Fruit fly (Drosophila melanogaster) Kc167 (cell line): ENCODE data around the gene caps.

Source experiments
- Myc ChIP-seq: fragments of >200 bp; optimal IDR thresholded peaks from 2 replicates; lab custom pipeline; 2017; ENCODE audit warnings: missing external identifiers
- Sin3A ChIP-seq: fragments of >200 bp; optimal IDR thresholded peaks from 2 replicates; lab custom pipeline; 2018; ENCODE audit warnings: missing external identifiers
- h ChIP-seq: fragments of >200 bp; optimal IDR thresholded peaks from 3 replicates; lab custom pipeline; 2018; ENCODE audit warnings: missing external identifiers
- insv ChIP-seq: fragments of >200 bp; optimal IDR thresholded peaks from 3 replicates; lab custom pipeline; 2018; ENCODE audit warnings: missing external identifiers
- psq ChIP-seq: fragments of >200 bp; optimal IDR thresholded peaks from 2 replicates; lab custom pipeline; 2017; ENCODE audit warnings: missing external identifiers
- ttk ChIP-seq: sonication (Bioruptor generic); optimal IDR thresholded peaks from 2 replicates; lab custom pipeline; 2017; ENCODE audit warnings: missing external identifiers

caps gene

dm6 chr3L:13228502-13228941 lies at the start of gene caps:
Gene caps, plus strand, starts transcription at chr3L:13228692.
- no peak for TF ChIP-seq h (lab: Kevin White, UChicago)
- no peak for TF ChIP-seq psq
- TF ChIP-seq ttk (lab: Kevin White, UChicago), result no peak
- TF ChIP-seq Sin3A, result no peak
- no peak for TF ChIP-seq Myc
- TF ChIP-seq insv (lab: Kevin White, UChicago), result no peak

DNA sequence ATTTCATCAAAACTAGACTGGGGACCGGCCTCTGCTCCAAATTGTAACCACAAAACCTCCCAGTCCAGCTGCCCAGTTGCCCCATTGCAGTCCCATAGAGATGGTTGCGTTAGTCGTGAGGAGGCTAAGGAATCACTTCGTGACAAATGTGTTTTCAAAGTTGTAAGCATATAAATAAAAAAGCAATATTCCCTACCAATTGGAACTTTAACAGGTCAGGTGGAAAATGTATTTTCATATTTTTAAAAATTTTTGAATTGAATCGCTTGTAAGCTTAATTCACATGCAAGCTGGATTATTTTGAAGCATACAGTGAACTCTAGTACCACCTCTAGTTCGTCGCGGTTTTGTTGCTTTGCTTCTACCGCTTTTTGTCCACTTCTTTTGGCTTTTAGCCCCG lies 48.2 kb upstream of the caps start:
- TF ChIP-seq h (lab: Kevin White, UChicago) (no peak), psq (no peak), insv (lab: Kevin White, UChicago) (no peak), ttk (lab: Kevin White, UChicago) (no peak), Sin3A (no peak), Myc (no peak)

DNA sequence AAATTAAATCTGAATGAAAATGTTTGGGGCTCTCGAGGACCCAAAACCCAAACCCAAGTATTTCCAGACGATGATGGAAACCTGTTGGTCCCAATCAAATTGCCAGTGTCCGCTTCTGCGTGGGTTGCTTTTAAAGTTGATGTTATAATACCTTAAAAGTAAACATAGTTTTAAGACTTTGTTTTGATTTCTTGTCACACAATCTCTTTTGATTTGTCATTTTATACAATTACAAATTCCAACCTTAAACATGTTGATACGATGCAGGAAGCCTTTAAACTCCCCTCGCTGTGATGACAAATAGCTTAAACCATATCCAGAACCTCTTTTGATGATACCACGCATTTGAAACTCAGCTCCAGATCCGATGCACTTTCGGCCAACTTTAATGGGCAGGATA lies 46.2 kb upstream of the caps start:
- TF ChIP-seq Myc (no peak), insv (lab: Kevin White, UChicago) (no peak), ttk (lab: Kevin White, UChicago) (no peak), h (lab: Kevin White, UChicago) (no peak), psq (no peak)

DNA sequence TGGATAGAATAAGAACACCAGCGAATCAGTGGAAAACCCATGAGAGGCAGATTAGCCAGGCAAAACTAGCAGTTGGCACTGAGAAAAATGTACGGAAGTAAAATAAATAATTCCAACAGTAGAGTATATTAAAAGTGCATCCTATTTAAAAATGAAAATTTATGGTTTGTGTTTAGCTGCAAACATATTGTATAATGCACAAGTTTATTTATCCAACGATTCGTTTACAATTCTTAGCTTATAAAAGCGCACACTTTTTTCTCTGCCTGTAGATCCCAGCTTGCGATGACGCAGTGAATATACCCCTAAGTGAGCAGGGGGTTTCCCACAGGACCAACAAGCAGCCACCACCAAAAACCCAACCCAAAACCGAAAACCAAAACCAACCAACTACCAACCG lies 39.2 kb upstream of the caps start:
- TF ChIP-seq Sin3A (no peak), h (lab: Kevin White, UChicago) (no peak), insv (lab: Kevin White, UChicago) (no peak), psq (no peak), Myc (no peak), ttk (lab: Kevin White, UChicago) (no peak)

dm6 chr3L:13196237-13196636 lies 32.3 kb upstream of the caps start:
- no peak for TF ChIP-seq h (lab: Kevin White, UChicago)
- TF ChIP-seq ttk (lab: Kevin White, UChicago), result no peak
- TF ChIP-seq insv (lab: Kevin White, UChicago), result no peak
- TF ChIP-seq Sin3A, result no peak
- TF ChIP-seq psq, result no peak
- TF ChIP-seq Myc, result no peak

- TF ChIP-seq ttk (lab: Kevin White, UChicago) (no peak), h (lab: Kevin White, UChicago) (no peak), insv (lab: Kevin White, UChicago) (no peak), Sin3A (no peak), psq (no peak), Myc (no peak)
Measured at dm6 chr3L:13197551-13197950, 30.9 kb upstream of the caps start.

DNA sequence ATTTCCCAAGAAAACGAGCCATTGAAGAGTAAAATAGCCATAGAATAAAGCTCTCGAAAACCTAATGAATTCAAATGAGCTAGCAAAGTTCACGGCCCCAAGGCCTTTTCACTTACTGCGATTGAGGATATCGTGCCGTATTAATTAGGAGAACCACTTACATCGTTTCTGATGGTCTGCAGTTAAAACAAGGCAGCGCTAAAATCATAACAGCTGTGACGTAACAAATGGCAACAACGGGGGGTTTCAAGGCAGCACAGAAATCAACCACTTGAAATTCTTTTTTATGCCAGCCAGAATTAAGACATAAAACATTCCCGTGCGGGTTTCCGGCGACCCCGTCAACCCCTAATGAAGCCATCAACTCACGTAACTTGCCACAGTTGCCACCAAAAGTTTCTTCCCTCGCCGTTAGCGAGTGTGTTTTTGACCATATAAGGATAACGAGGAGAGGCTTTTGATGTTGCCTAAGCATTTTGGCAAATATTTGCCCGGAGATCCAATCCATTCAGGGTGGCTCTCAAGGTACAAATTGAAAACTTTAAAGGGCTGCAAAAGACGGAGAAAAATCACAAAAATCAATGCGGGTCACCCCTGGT lies 18.4 kb upstream of the caps start:
- no peak for TF ChIP-seq psq

DNA sequence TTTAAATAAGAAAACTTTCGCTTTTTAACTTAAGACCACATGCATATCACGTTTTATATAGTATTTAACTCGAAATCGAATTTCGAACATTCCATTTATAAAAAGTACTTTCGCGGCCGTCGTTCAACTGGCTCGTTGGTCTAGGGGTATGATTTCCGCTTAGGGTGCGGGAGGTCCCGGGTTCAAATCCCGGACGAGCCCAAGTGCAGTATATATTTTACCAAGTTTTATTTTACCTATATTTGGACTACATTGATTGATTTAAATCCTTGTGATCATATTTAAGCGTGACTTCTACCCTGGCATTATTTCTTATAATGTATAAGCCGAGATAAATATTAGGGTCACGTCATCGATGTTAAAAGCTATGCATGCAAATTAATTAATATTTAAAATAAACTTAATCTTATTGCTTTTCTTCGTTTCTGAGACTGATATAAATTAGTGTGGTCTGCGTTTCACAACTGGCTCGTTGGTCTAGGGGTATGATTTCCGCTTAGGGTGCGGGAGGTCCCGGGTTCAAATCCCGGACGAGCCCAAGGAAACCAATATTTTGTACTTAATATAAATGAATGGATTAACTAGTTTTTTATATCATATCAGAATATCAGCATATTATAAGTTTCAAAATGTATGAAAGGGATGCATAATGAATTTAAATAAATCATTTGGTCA lies 17.3 kb upstream of the caps start:
- TF ChIP-seq psq (no peak), Sin3A (no peak), h (lab: Kevin White, UChicago) (no peak), Myc (no peak), insv (lab: Kevin White, UChicago) (no peak), ttk (lab: Kevin White, UChicago) (no peak)

DNA sequence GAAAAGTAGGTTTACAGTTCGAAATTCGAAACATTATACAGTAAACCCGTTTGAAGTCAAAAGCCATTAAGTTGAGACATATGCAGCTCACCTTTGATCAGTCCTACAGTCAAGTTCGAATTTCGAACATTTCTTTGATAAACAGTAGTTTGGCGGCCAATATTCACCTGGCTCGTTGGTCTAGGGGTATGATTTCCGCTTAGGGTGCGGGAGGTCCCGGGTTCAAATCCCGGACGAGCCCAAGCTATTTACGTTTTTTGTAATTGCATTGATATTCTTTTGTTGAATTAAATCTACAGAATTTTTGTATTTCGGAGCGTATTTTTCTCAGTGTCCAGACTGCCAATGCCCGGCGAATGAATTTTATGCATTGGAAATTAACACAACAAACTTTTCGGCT lies 16.3 kb upstream of the caps start:
- TF ChIP-seq Myc, result no peak

DNA sequence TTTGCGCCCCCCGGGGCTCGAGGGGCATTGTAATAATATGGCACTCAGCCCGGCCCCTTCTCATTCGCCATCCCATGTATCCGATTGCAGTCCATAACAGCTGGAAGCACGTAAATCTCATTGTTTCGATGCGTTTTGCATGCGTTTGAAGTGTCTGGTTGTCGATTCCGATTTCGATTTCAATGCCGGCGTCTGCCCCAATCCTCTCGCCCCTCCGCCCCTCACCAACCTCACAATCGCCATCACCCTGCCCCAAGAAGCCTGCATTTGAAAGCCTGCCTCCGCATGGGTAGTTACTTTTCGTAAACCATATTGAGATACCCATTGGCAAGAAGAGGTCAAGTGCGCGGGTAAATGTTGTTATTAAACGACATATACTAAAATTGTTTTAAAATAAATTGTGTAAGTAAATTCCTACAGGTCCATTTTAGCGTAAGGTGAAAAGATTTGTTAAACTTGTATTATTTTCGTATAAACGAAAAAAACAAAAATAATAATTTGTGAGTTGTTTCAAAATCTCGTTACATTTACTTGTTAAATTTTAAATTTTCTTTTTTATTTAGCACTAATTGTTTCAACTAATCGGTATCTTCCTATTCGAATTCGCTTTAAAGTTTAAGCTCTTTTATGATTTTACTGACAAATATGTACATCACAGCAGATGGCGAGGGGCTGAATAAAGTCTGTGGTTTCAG lies 15.7 kb upstream of the caps start:
- TF ChIP-seq Sin3A (no peak), ttk (lab: Kevin White, UChicago) (no peak), insv (lab: Kevin White, UChicago) (no peak), h (lab: Kevin White, UChicago) (no peak), Myc (no peak), psq (no peak)

dm6 chr3L:13213360-13213759 lies 15.1 kb upstream of the caps start:
- TF ChIP-seq Myc (no peak), insv (lab: Kevin White, UChicago) (no peak), Sin3A (no peak), ttk (lab: Kevin White, UChicago) (no peak), h (lab: Kevin White, UChicago) (no peak), psq (no peak)

DNA sequence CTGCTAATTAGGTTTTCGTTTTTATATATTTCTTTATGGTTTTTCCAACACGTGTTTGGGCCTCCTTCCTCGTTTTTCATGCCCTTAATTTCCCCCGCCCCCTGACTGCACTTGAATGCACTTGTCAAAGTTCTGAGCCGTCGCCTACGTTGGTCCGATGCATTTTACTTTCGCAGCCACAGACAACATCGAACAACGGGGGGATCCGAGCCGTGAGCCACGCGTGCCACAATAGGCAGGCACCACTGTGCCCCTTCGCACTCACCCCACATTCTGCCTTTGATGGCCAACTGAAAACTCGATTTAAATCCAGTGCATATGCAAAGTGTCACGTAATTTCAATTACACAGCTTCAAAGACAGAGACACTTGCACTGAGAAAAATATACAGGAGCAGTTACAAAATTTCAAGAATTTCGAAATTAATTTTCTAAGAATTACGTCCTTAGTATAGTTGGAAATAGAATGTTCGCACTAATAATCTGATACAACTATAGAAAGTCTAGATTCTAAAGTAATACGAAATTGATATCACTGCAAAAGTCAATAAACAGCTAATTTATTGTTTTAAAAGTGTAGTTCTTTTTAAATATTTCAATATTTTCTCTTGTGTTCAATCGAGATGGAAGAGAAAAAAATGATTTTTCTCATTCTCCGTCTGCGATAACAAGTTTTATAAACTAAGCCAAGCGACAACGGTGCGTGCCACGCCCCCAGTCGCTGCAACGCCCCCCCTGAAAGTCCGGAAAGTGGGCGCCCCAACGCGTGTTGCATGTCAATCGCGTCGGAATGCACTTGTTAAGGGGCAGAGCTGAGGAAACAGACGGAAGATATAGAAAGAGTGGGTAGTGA lies 13.7 kb upstream of the caps start:
- TF ChIP-seq psq, result no peak
- no peak for TF ChIP-seq Sin3A
- TF ChIP-seq Myc, result no peak
- no peak for TF ChIP-seq ttk (lab: Kevin White, UChicago)
- no peak for TF ChIP-seq insv (lab: Kevin White, UChicago)
- TF ChIP-seq h (lab: Kevin White, UChicago), result no peak
